Fruit fly (Drosophila melanogaster) whole organism, embryonic: ENCODE data around the gene CG45099.

ENCODE experiments used
- Atf6 ChIP-seq: fragments of 200-800 bp; sonication (Bioruptor generic); IDR thresholded peaks from 2 replicates; pipeline ENCODE4 v1.3.6; 2022; ENCODE audit warnings: missing biosample characterization, missing genetic modification characterization
- CG10147 ChIP-seq: fragments of 200-800 bp; sonication (Bioruptor generic); optimal IDR thresholded peaks from 2 replicates; lab custom pipeline; 2019; ENCODE audit warnings: missing biosample characterization, mild to moderate bottlenecking, missing genetic modification characterization, moderate library complexity
- CG10321 ChIP-seq: fragments of 200-800 bp; sonication (Bioruptor generic); IDR thresholded peaks from 2 replicates; pipeline ENCODE4 v1.3.6; 2022; ENCODE audit warnings: missing biosample characterization, missing genetic modification characterization
- CG10979 ChIP-seq: fragments of 200-800 bp; sonication (Bioruptor generic); optimal IDR thresholded peaks from 2 replicates; lab custom pipeline; 2018; ENCODE audit warnings: missing biosample characterization, mild to moderate bottlenecking, missing genetic modification characterization, moderate library complexity
- CG11456 ChIP-seq: fragments of 200-800 bp; sonication (Bioruptor generic); IDR thresholded peaks from 3 replicates; pipeline ENCODE4 v1.3.6; 2022; ENCODE audit warnings: missing biosample characterization, missing genetic modification characterization
- CG12071 ChIP-seq: fragments of 200-800 bp; sonication (Bioruptor generic); optimal IDR thresholded peaks from 3 replicates; lab custom pipeline; 2018; ENCODE audit warnings: missing biosample characterization, mild to moderate bottlenecking, missing genetic modification characterization
- CG12659 ChIP-seq: fragments of 200-800 bp; sonication (Bioruptor generic); optimal IDR thresholded peaks from 3 replicates; lab custom pipeline; 2017; ENCODE audit warnings: mild to moderate bottlenecking, missing biosample characterization, missing genetic modification reagents, missing genetic modification characterization
- CG14050 ChIP-seq: fragments of 200-800 bp; sonication (Bioruptor generic); IDR thresholded peaks from 3 replicates; pipeline ENCODE4 v1.3.6; 2022; ENCODE audit warnings: missing biosample characterization, missing genetic modification characterization
- CG15479 ChIP-seq: fragments of 200-800 bp; sonication (Bioruptor generic); optimal IDR thresholded peaks from 3 replicates; lab custom pipeline; 2019; ENCODE audit warnings: missing biosample characterization, mild to moderate bottlenecking, missing genetic modification characterization, moderate library complexity
- CG16779 ChIP-seq: fragments of 200-800 bp; sonication (Bioruptor generic); IDR thresholded peaks from 2 replicates; pipeline ENCODE4 v1.3.6; 2022; ENCODE audit warnings: missing biosample characterization, missing genetic modification characterization
- CG16813 ChIP-seq: fragments of 200-800 bp; sonication (Bioruptor generic); IDR thresholded peaks from 3 replicates; pipeline ENCODE4 v1.3.6; 2022; ENCODE audit warnings: missing biosample characterization, missing genetic modification characterization; ENCODE audit not compliant: partially characterized antibody
- CG17802 ChIP-seq: fragments of 200-800 bp; sonication (Bioruptor generic); optimal IDR thresholded peaks from 2 replicates; lab custom pipeline; 2018; ENCODE audit warnings: missing biosample characterization, mild to moderate bottlenecking, missing genetic modification characterization, moderate library complexity
- CG2120 ChIP-seq: fragments of 200-800 bp; sonication (Bioruptor generic); optimal IDR thresholded peaks from 3 replicates; lab custom pipeline; 2016; ENCODE audit warnings: missing biosample characterization, missing genetic modification characterization
- CG30431 ChIP-seq: fragments of 200-800 bp; sonication (Bioruptor generic); optimal IDR thresholded peaks from 2 replicates; lab custom pipeline; 2017; ENCODE audit warnings: missing biosample characterization, missing genetic modification characterization
- CG32767 ChIP-seq: fragments of 200-800 bp; sonication (Bioruptor generic); IDR thresholded peaks from 2 replicates; pipeline ENCODE4 v1.3.6; 2022; ENCODE audit warnings: missing biosample characterization, missing genetic modification characterization
- CG32772 ChIP-seq: fragments of 200-800 bp; sonication (Bioruptor generic); IDR thresholded peaks from 2 replicates; pipeline ENCODE4 v1.3.6; 2022; ENCODE audit warnings: missing biosample characterization, missing genetic modification characterization
- CG34376 ChIP-seq: fragments of 200-800 bp; sonication (Bioruptor generic); optimal IDR thresholded peaks from 2 replicates; lab custom pipeline; 2018; ENCODE audit warnings: missing biosample characterization, mild to moderate bottlenecking, missing genetic modification characterization
- CG3726 ChIP-seq: fragments of 200-800 bp; sonication (Bioruptor generic); IDR thresholded peaks from 3 replicates; pipeline ENCODE4, ENCODE4 v1.3.6; 2022; ENCODE audit warnings: missing biosample characterization, missing genetic modification characterization
- CG9932 ChIP-seq: fragments of 200-800 bp; sonication (Bioruptor generic); IDR thresholded peaks from 2 replicates; pipeline ENCODE4 v1.3.6; 2022; ENCODE audit warnings: missing biosample characterization, missing genetic modification characterization
- Camta ChIP-seq: fragments of 200-800 bp; sonication (Bioruptor generic); optimal IDR thresholded peaks from 2 replicates; lab custom pipeline; 2016; ENCODE audit warnings: missing biosample characterization, missing genetic modification characterization
- D19B ChIP-seq: fragments of 200-800 bp; sonication (Bioruptor generic); optimal IDR thresholded peaks from 2 replicates; lab custom pipeline; 2017; ENCODE audit warnings: missing biosample characterization, mild to moderate bottlenecking, missing genetic modification characterization
- Dip3 ChIP-seq: fragments of 200-800 bp; sonication (Bioruptor generic); optimal IDR thresholded peaks from 3 replicates; lab custom pipeline; 2016; ENCODE audit warnings: missing biosample characterization, missing genetic modification characterization
- Doc2 ChIP-seq: fragments of 200-800 bp; sonication (Bioruptor generic); IDR thresholded peaks from 2 replicates; pipeline ENCODE4 v1.3.6; 2022; ENCODE audit warnings: missing biosample characterization, missing genetic modification characterization
- Doc3 ChIP-seq: fragments of 200-800 bp; sonication (Bioruptor generic); IDR thresholded peaks from 3 replicates; pipeline ENCODE4 v1.3.6; 2022; ENCODE audit warnings: missing biosample characterization, missing genetic modification characterization; ENCODE audit not compliant: partially characterized antibody
- Eip74EF ChIP-seq, 2 experiments: fragments of 200-800 bp in 1 of 2; fragments of >200 bp in 1 of 2; sonication (Bioruptor generic) in 1 of 2; optimal IDR thresholded peaks; 2 replicates each; lab custom pipeline; 2017 to 2019; ENCODE audit warnings: missing biosample characterization in 2 of 2, missing genetic modification characterization in 2 of 2, mild to moderate bottlenecking in 1 of 2, moderate library complexity in 1 of 2
- H15 ChIP-seq: fragments of 200-800 bp; sonication (Bioruptor generic); IDR thresholded peaks from 3 replicates; pipeline ENCODE4 v1.3.6; 2022; ENCODE audit warnings: missing biosample characterization, missing genetic modification characterization
- Nf-YC ChIP-seq: fragments of 200-800 bp; optimal IDR thresholded peaks from 3 replicates; lab custom pipeline; 2019; ENCODE audit warnings: missing biosample characterization, mild to moderate bottlenecking, missing genetic modification characterization, moderate library complexity
- Tbp ChIP-seq: fragments of >200 bp; optimal IDR thresholded peaks from 2 replicates; lab custom pipeline; 2018; ENCODE audit warnings: missing biosample characterization, missing genetic modification characterization
- crol ChIP-seq: fragments of 200-800 bp; sonication (Bioruptor generic); IDR thresholded peaks from 2 replicates; pipeline ENCODE4 v1.3.6; 2022; ENCODE audit warnings: missing biosample characterization, missing genetic modification characterization
- dati ChIP-seq: fragments of 200-800 bp; sonication (Bioruptor generic); IDR thresholded peaks from 2 replicates; pipeline ENCODE4 v1.3.6; 2022; ENCODE audit warnings: missing biosample characterization, missing genetic modification characterization
- dysf ChIP-seq: fragments of 200-800 bp; sonication (Bioruptor generic); IDR thresholded peaks from 3 replicates; pipeline ENCODE4 v1.3.6; 2022; ENCODE audit warnings: missing biosample characterization, missing genetic modification characterization
- eve ChIP-seq, 2 experiments: fragments of >200 bp; optimal IDR thresholded peaks; 2 replicates each; lab custom pipeline; 2017; ENCODE audit warnings: missing biosample characterization in 2 of 2, missing genetic modification characterization in 2 of 2
- ewg ChIP-seq: fragments of 200-800 bp; sonication (Bioruptor generic); optimal IDR thresholded peaks from 3 replicates; lab custom pipeline; 2017; ENCODE audit warnings: mild to moderate bottlenecking, missing biosample characterization, missing genetic modification reagents, missing genetic modification characterization
- gce ChIP-seq: fragments of 200-800 bp; sonication (Bioruptor generic); IDR thresholded peaks from 3 replicates; pipeline ENCODE4 v1.3.6; 2022; ENCODE audit warnings: missing biosample characterization, missing genetic modification characterization
- gsb-n ChIP-seq: fragments of 200-800 bp; sonication (Bioruptor generic); optimal IDR thresholded peaks from 3 replicates; lab custom pipeline; 2018; ENCODE audit warnings: missing biosample characterization, mild to moderate bottlenecking, missing genetic modification characterization
- her ChIP-seq: fragments of 200-800 bp; sonication (Bioruptor generic); optimal IDR thresholded peaks from 2 replicates; lab custom pipeline; 2016; ENCODE audit warnings: missing biosample characterization, missing genetic modification characterization
- hkb ChIP-seq, 2 experiments: fragments of 200-800 bp in 1 of 2; fragments of >200 bp in 1 of 2; sonication (Bioruptor generic) in 1 of 2; IDR thresholded peaks in 1 of 2; optimal IDR thresholded peaks in 1 of 2; 2 replicates each; pipeline versions ENCODE4 v1.3.6 to Lab custom; 2017 to 2022; ENCODE audit warnings: missing biosample characterization in 1 of 2, missing genetic modification characterization in 1 of 2
- jing ChIP-seq: fragments of 200-800 bp; sonication (Bioruptor generic); optimal IDR thresholded peaks from 2 replicates; lab custom pipeline; 2018; ENCODE audit warnings: missing biosample characterization, mild to moderate bottlenecking, missing genetic modification characterization
- jumu ChIP-seq: fragments of 200-800 bp; sonication (Bioruptor generic); optimal IDR thresholded peaks from 3 replicates; lab custom pipeline; 2016; ENCODE audit warnings: missing biosample characterization, missing genetic modification characterization
- kah ChIP-seq: fragments of 200-800 bp; sonication (Bioruptor generic); optimal IDR thresholded peaks from 2 replicates; lab custom pipeline; 2018; ENCODE audit warnings: missing biosample characterization, mild to moderate bottlenecking, missing genetic modification characterization
- pzg ChIP-seq: fragments of 200-800 bp; sonication (Bioruptor generic); optimal IDR thresholded peaks from 3 replicates; lab custom pipeline; 2018; ENCODE audit warnings: missing biosample characterization, mild to moderate bottlenecking, missing genetic modification characterization, moderate library complexity
- repo ChIP-seq: fragments of 200-800 bp; sonication (Bioruptor generic); optimal IDR thresholded peaks from 2 replicates; lab custom pipeline; 2016; ENCODE audit warnings: missing biosample characterization, missing genetic modification characterization
- ro ChIP-seq: fragments of 200-800 bp; sonication (Bioruptor generic); IDR thresholded peaks from 2 replicates; pipeline ENCODE4 v1.3.6; 2022; ENCODE audit warnings: missing biosample characterization, missing genetic modification characterization
- schlank ChIP-seq: fragments of 200-800 bp; sonication (Bioruptor generic); optimal IDR thresholded peaks from 2 replicates; lab custom pipeline; 2018; ENCODE audit warnings: missing biosample characterization, mild to moderate bottlenecking, missing genetic modification characterization
- slou ChIP-seq: fragments of 200-800 bp; sonication (Bioruptor generic); optimal IDR thresholded peaks from 3 replicates; lab custom pipeline; 2016; ENCODE audit warnings: missing biosample characterization, missing genetic modification characterization
- sqz ChIP-seq: fragments of 200-800 bp; sonication (Bioruptor generic); optimal IDR thresholded peaks from 3 replicates; lab custom pipeline; 2018; ENCODE audit warnings: missing biosample characterization, mild to moderate bottlenecking, missing genetic modification characterization
- usp ChIP-seq: fragments of >200 bp; optimal IDR thresholded peaks from 2 replicates; lab custom pipeline; 2017; ENCODE audit warnings: missing biosample characterization, missing genetic modification characterization
- vnd ChIP-seq: fragments of 200-800 bp; sonication (Bioruptor generic); IDR thresholded peaks from 3 replicates; pipeline ENCODE4 v1.3.6; 2022; ENCODE audit warnings: missing biosample characterization, missing genetic modification characterization; ENCODE audit not compliant: partially characterized antibody
- wek ChIP-seq: fragments of 200-800 bp; sonication (Bioruptor generic); optimal IDR thresholded peaks from 3 replicates; lab custom pipeline; 2018; ENCODE audit warnings: missing biosample characterization, mild to moderate bottlenecking, missing genetic modification characterization, moderate library complexity
- wor ChIP-seq: fragments of 200-800 bp; sonication (Bioruptor generic); IDR thresholded peaks from 2 replicates; pipeline ENCODE4 v1.3.6; 2022; ENCODE audit warnings: missing biosample characterization, missing genetic modification characterization
- zfh2 ChIP-seq: fragments of 200-800 bp; sonication (Bioruptor generic); optimal IDR thresholded peaks from 2 replicates; lab custom pipeline; 2016; ENCODE audit warnings: missing biosample characterization, missing genetic modification characterization

The CG45099 gene

dm6 chr3R:22042982-22043381 is 8.9 kb upstream of the CG45099 start (continued):
- TF ChIP-seq Eip74EF (GFP tag; optimal IDR thresholded peaks at IDR 0.05; lab: Kevin White, UChicago) (no peak), Tbp (GFP tag; lab: Kevin White, UChicago) (no peak), D19B (GFP tag; lab: Kevin White, UChicago) (no peak), Doc3 (no peak), CG32772 (GFP tag; lab: Robert Waterston, UW) (no peak), repo (GFP tag; lab: Kevin White, UChicago) (no peak), CG12659 (GFP tag; lab: Kevin White, UChicago) (no peak), dysf (no peak), H15 (GFP tag; lab: Robert Waterston, UW) (no peak), CG30431 (GFP tag; lab: Kevin White, UChicago) (no peak), hkb (optimal IDR thresholded peaks at IDR 0.05; lab: Kevin White, UChicago) (no peak), hkb (GFP tag; IDR thresholded peaks at IDR 0.05; lab: Robert Waterston, UW) (no peak), dati (no peak), jing (GFP tag; lab: Kevin White, UChicago) (no peak), Dip3 (GFP tag; lab: Kevin White, UChicago) (no peak), CG14050 (GFP tag; lab: Robert Waterston, UW) (no peak), CG16813 (GFP tag; lab: Robert Waterston, UW) (0 out of 3 replicates have a peak, but pooled peaks have one; percentile 21), Doc2 (no peak), CG3726 (no peak), eve (GFP tag; optimal IDR thresholded peaks at IDR 0.05; lab: Kevin White, UChicago) (no peak), CG10979 (tag; lab: Kevin White, UChicago) (no peak), kah (GFP tag; lab: Kevin White, UChicago) (peak; percentile 0), CG10321 (GFP tag; lab: Robert Waterston, UW) (no peak), ro (GFP tag; lab: Robert Waterston, UW) (no peak), CG9932 (peak; percentile 23; the same call in 1 of the 2 replicates), CG34376 (GFP tag; lab: Kevin White, UChicago) (no peak), sqz (no peak), Nf-YC (tag; lab: Kevin White, UChicago) (no peak), CG32767 (GFP tag; lab: Robert Waterston, UW) (no peak), pzg (GFP tag; lab: Kevin White, UChicago) (no peak), wor (GFP tag; lab: Robert Waterston, UW) (no peak), crol (peak; percentile 11; the same call in 1 of the 2 replicates), schlank (no peak), CG16779 (GFP tag; lab: Robert Waterston, UW) (peak; percentile 62; the same call in 1 of the 2 replicates), usp (GFP tag; lab: Kevin White, UChicago) (no peak), Atf6 (GFP tag; lab: Robert Waterston, UW) (0 out of 2 replicates have a peak, but pooled peaks have one; percentile 12), Camta (GFP tag; lab: Kevin White, UChicago) (no peak), CG2120 (GFP tag; lab: Kevin White, UChicago) (no peak), her (GFP tag; lab: Kevin White, UChicago) (no peak), CG11456 (GFP tag; lab: Robert Waterston, UW) (no peak), jumu (GFP tag; lab: Kevin White, UChicago) (no peak), CG17802 (tag; lab: Kevin White, UChicago) (no peak), ewg (GFP tag; lab: Kevin White, UChicago) (no peak), slou (GFP tag; lab: Kevin White, UChicago) (no peak), zfh2 (GFP tag; lab: Kevin White, UChicago) (no peak), CG15479 (no peak), wek (GFP tag; lab: Kevin White, UChicago) (no peak), CG10147 (no peak), gce (GFP tag; lab: Robert Waterston, UW) (no peak), vnd (GFP tag; lab: Robert Waterston, UW) (0 out of 3 replicates have a peak, but pooled peaks have one; percentile 10), gsb-n (tag; lab: Kevin White, UChicago) (no peak), CG12071 (GFP tag; lab: Kevin White, UChicago) (no peak)
